Worm (Caenorhabditis elegans) whole organism, midembryonic: ENCODE data around the gene top-2.
A peak's percentile ranks its signal among the peaks of the same experiment; 100 is the strongest.

Experiments used
- T22C8.4 ChIP-seq: fragments of 200-800 bp; sonication (Bioruptor generic); IDR thresholded peaks from 2 replicates; pipeline ENCODE4 v1.3.6; 2022; ENCODE audit warnings: missing genetic modification characterization, missing compliant biosample characterization
- cog-1 ChIP-seq: sonication (generic microtip); optimal IDR thresholded peaks from 2 replicates; lab custom pipeline; 2016; ENCODE audit warnings: missing genetic modification characterization, missing compliant biosample characterization
- flt-1 ChIP-seq: fragments of 200-800 bp; sonication (Bioruptor generic); IDR thresholded peaks from 2 replicates; pipeline ENCODE4 v1.3.6; 2022; ENCODE audit warnings: missing genetic modification characterization, missing compliant biosample characterization
- klf-2 ChIP-seq: fragments of 200-800 bp; sonication (Bioruptor generic); conservative IDR thresholded peaks from 2 replicates; pipeline ENCODE4 v1.3.6; 2022; ENCODE audit warnings: missing genetic modification reagents, missing genetic modification characterization, missing compliant biosample characterization
- med-1 ChIP-seq: sonication (generic microtip); optimal IDR thresholded peaks from 2 replicates; lab custom pipeline; 2017; ENCODE audit warnings: missing genetic modification characterization, mild to moderate bottlenecking, missing compliant biosample characterization, antibody characterized with exemption, missing genetic modification reagents; ENCODE audit not compliant: insufficient read depth
- ref-1 ChIP-seq: fragments of 200-800 bp; sonication (Bioruptor generic); conservative IDR thresholded peaks from 2 replicates; pipeline ENCODE4 v1.3.6; 2022; ENCODE audit warnings: missing genetic modification reagents, missing genetic modification characterization, missing compliant biosample characterization
- tab-1 ChIP-seq: fragments of 200-800 bp; sonication (Bioruptor generic); IDR thresholded peaks from 2 replicates; pipeline ENCODE4 v1.3.6; 2022; ENCODE audit warnings: missing genetic modification characterization, missing compliant biosample characterization
- ztf-23 ChIP-seq: fragments of 200-800 bp; sonication (Bioruptor generic); IDR thresholded peaks from 2 replicates; pipeline ENCODE4 v1.3.6; 2022; ENCODE audit warnings: missing genetic modification reagents, missing genetic modification characterization, missing compliant biosample characterization
- ztf-29 ChIP-seq: fragments of 200-800 bp; sonication (Bioruptor generic); IDR thresholded peaks from 2 replicates; pipeline ENCODE4 v1.3.6; 2022; ENCODE audit warnings: missing genetic modification reagents, missing genetic modification characterization, missing compliant biosample characterization

top-2 gene

ce11 chrII:11887724-11888123, 12.8 kb downstream of the top-2 start:
- TF ChIP-seq ztf-29 (GFP tag; lab: Robert Waterston, UW) (no peak), T22C8.4 (no peak), flt-1 (GFP tag; lab: Robert Waterston, UW) (no peak), tab-1 (no peak), ztf-23 (no peak), ref-1 (GFP tag; lab: Robert Waterston, UW) (no peak), cog-1 (tag; lab: Kevin White, UChicago) (no peak), med-1 (GFP tag; lab: Kevin White, UChicago) (no peak), klf-2 (no peak)

- TF ChIP-seq cog-1 (tag; lab: Kevin White, UChicago): no peak
- TF ChIP-seq med-1 (GFP tag; lab: Kevin White, UChicago): no peak
- TF ChIP-seq ref-1 (GFP tag; lab: Robert Waterston, UW): no peak
- no peak for TF ChIP-seq ztf-29 (GFP tag; lab: Robert Waterston, UW)
- no peak for TF ChIP-seq tab-1
- TF ChIP-seq T22C8.4: no peak
- no peak for TF ChIP-seq klf-2
- TF ChIP-seq flt-1 (GFP tag; lab: Robert Waterston, UW): no peak
- TF ChIP-seq ztf-23: no peak
These were observed 13.2 kb downstream of the top-2 start for ce11 chrII:11888150-11888549.

ce11 chrII:11889420-11890075, 14.6 kb downstream of the top-2 start:
- TF ChIP-seq cog-1 (tag; lab: Kevin White, UChicago) (no peak), flt-1 (GFP tag; lab: Robert Waterston, UW) (peak; percentile 40; the same call in 1 of the 2 replicates)

ce11 chrII:11890596-11890995, 15.6 kb downstream of the top-2 start:
- no peak for TF ChIP-seq cog-1 (tag; lab: Kevin White, UChicago)
- TF ChIP-seq flt-1 (GFP tag; lab: Robert Waterston, UW): 0 out of 2 replicates have a peak, but pooled peaks have one; percentile 55

ce11 chrII:11893323-11893722, 18.4 kb downstream of the top-2 start, which contains the start of gene ZK930.2:
TSS of gene ZK930.2 (minus strand) at chrII:11893423.
- TF ChIP-seq cog-1 (tag; lab: Kevin White, UChicago) (no peak), tab-1 (no peak), flt-1 (GFP tag; lab: Robert Waterston, UW) (no peak), med-1 (GFP tag; lab: Kevin White, UChicago) (no peak), ztf-23 (no peak), T22C8.4 (no peak), ztf-29 (GFP tag; lab: Robert Waterston, UW) (no peak), ref-1 (GFP tag; lab: Robert Waterston, UW) (no peak), klf-2 (no peak)

ce11 chrII:11899761-11900160, 24.8 kb downstream of the top-2 start:
- TF ChIP-seq cog-1 (tag; lab: Kevin White, UChicago) (no peak), T22C8.4 (no peak), klf-2 (no peak), tab-1 (no peak)

- TF ChIP-seq med-1 (GFP tag; lab: Kevin White, UChicago): no peak
- TF ChIP-seq ztf-23: no peak
- no peak for TF ChIP-seq T22C8.4
- TF ChIP-seq ztf-29 (GFP tag; lab: Robert Waterston, UW): no peak
- no peak for TF ChIP-seq tab-1
- no peak for TF ChIP-seq ref-1 (GFP tag; lab: Robert Waterston, UW)
- no peak for TF ChIP-seq klf-2
- no peak for TF ChIP-seq flt-1 (GFP tag; lab: Robert Waterston, UW)
- TF ChIP-seq cog-1 (tag; lab: Kevin White, UChicago): no peak
These were observed 26.2 kb downstream of the top-2 start, which contains the start of gene vab-23 for ce11 chrII:11901110-11901509. TSS of gene vab-23 (minus strand) at chrII:11901210.

- TF ChIP-seq ref-1 (GFP tag; lab: Robert Waterston, UW): no peak
- TF ChIP-seq cog-1 (tag; lab: Kevin White, UChicago): peak; percentile 31
These were observed 27.3 kb downstream of the top-2 start for ce11 chrII:11902203-11902602.

- TF ChIP-seq med-1 (GFP tag; lab: Kevin White, UChicago) (no peak), klf-2 (no peak), tab-1 (no peak), ztf-23 (no peak)
These were observed 30.1 kb downstream of the top-2 start for ce11 chrII:11905023-11905422.

ce11 chrII:11906217-11906616, 31.3 kb downstream of the top-2 start, which contains the start of gene ZK930.4:
TSS of gene ZK930.4 (plus strand) at chrII:11906517.
- no peak for TF ChIP-seq ztf-29 (GFP tag; lab: Robert Waterston, UW)

ce11 chrII:11910569-11910968, 35.6 kb downstream of the top-2 start:
- TF ChIP-seq cog-1 (tag; lab: Kevin White, UChicago): no peak
- no peak for TF ChIP-seq med-1 (GFP tag; lab: Kevin White, UChicago)
- TF ChIP-seq ztf-23: no peak
- TF ChIP-seq klf-2: no peak
